Worm (Caenorhabditis elegans): Measurements from ENCODE around the gene srg-46.

srg-46 gene

DNA sequence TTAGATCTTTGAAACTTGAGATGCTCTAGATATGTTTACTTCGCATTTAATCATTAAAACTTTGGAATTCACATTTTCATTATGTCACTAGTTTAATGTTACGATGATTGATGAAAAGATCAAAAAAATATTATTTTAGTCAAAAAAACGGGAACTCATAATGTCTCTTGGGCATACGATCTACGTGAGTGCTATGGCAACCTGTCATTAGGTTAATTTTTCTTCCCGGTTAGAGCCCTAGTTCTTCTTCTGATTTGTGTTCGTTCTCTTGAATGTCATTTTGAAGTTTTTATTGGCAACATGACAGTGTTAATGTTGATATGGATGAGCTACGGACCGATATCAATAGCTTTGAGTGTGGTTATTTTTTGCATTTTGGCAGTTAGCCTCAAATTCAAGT lies at the start of gene srg-46:
srg-46 (plus strand) TSS at position 301 of the 400 bp plus-strand sequence.
- TF ChIP-seq ceh-8 (GFP tag; optimal IDR thresholded peaks at IDR 0.05) (peak; percentile 21), egl-13 (tag; optimal IDR thresholded peaks at IDR 0.05) (no peak), hpl-2 (GFP tag; optimal IDR thresholded peaks at IDR 0.05) (no peak), hlh-17 (GFP tag; optimal IDR thresholded peaks at IDR 0.05; ENCODE audit: borderline replicate concordance) (no peak), ceh-82 (tag; optimal IDR thresholded peaks at IDR 0.05) (no peak), pag-3 (tag; optimal IDR thresholded peaks at IDR 0.05; ENCODE audit: borderline replicate concordance, insufficient read depth) (no peak), fkh-8 (tag; optimal IDR thresholded peaks at IDR 0.05) (no peak), lin-14 (GFP tag; optimal IDR thresholded peaks at IDR 0.05) (no peak)

- TF ChIP-seq nhr-11 (tag; optimal IDR thresholded peaks at IDR 0.05) (peak; percentile 17), ztf-11 (tag; optimal IDR thresholded peaks at IDR 0.05) (no peak)
Measured at ce11 chrV:13317911-13318502, 45.5 kb upstream of the srg-46 start, which contains the start of the genes col-161 and srh-18. Gene col-161, minus strand, starts transcription at chrV:13318011. Gene srh-18, plus strand, starts transcription at chrV:13318452.

DNA sequence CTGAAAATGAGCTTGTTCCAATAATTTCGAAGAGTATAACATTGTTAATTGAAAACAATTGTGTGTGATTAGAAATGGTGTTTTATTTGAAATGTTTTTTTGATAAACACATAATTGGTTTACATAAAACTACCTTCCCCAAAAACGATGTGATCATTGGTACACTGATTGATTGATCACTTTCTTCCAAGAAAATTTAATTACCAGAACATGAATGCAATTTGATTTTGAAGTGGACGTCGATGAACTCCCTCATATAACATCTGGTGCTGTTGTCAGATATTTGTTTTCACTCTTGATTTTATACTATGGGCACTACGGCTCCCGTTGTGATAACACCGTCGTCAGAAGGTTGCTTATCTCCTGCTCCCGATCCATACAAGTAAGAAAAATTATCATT lies 42.8 kb upstream of the srg-46 start, which contains the start of gene srh-15:
srh-15 (plus strand) TSS at position 301 of the 400 bp plus-strand sequence.
- no peak for TF ChIP-seq C34B4.2 (tag; optimal IDR thresholded peaks at IDR 0.05)
- no peak for TF ChIP-seq efl-1 (optimal IDR thresholded peaks at IDR 0.05)
- peak in 1 of 2 experiments; percentile 20 for TF ChIP-seq efl-1 (GFP tag; optimal IDR thresholded peaks at IDR 0.05 in 1 of 2)

ce11 chrV:13324933-13325760 lies 38.4 kb upstream of the srg-46 start, which contains the start of gene C50B6.7:
Gene C50B6.7, minus strand, starts transcription at chrV:13324983.
- TF ChIP-seq sptf-1 (tag; optimal IDR thresholded peaks at IDR 0.05) = no peak
- TF ChIP-seq C34B4.2 (tag; optimal IDR thresholded peaks at IDR 0.05) = no peak
- TF ChIP-seq elt-2 (tag; optimal IDR thresholded peaks at IDR 0.05) = peak; percentile 17

DNA sequence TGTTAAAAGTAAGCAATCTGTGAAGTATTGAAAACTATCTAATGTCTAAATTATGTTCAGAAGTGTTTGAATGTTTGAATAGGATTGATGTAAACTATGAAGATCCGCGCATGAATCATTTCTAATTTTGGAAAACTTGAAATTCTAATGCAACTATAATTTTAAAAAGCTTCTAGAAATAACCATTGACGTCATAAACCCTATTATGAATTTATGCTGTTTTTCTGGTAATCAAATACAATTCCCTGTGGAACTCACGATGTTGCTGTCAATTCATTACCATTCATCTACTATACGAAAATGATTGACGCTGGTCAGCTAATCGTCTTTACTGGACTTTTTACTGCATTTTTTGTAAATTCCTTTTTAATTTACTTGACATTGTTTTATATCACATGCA lies 36.1 kb upstream of the srg-46 start, which contains the start of gene str-37:
str-37 (plus strand) TSS at position 301 of the 400 bp plus-strand sequence.
- TF ChIP-seq snu-23 (GFP tag; optimal IDR thresholded peaks at IDR 0.05) (no peak), lin-15B (tag; optimal IDR thresholded peaks at IDR 0.05) (no peak), unc-62 (GFP tag; optimal IDR thresholded peaks at IDR 0.05) (no peak), dpl-1 (GFP tag; optimal IDR thresholded peaks at IDR 0.05) (no peak), lin-14 (GFP tag; optimal IDR thresholded peaks at IDR 0.05) (no peak)

ce11 chrV:13330919-13331318 lies 32.6 kb upstream of the srg-46 start, which contains the start of gene nhr-129:
Gene nhr-129, minus strand, starts transcription at chrV:13331019.
- TF ChIP-seq pax-3 (tag; optimal IDR thresholded peaks at IDR 0.05) = no peak
- TF ChIP-seq elt-3 (tag; optimal IDR thresholded peaks at IDR 0.05) = no peak
- no peak for TF ChIP-seq vab-15 (tag; optimal IDR thresholded peaks at IDR 0.05)
- TF ChIP-seq unc-98 (GFP tag; IDR thresholded peaks at IDR 0.05) = no peak

DNA sequence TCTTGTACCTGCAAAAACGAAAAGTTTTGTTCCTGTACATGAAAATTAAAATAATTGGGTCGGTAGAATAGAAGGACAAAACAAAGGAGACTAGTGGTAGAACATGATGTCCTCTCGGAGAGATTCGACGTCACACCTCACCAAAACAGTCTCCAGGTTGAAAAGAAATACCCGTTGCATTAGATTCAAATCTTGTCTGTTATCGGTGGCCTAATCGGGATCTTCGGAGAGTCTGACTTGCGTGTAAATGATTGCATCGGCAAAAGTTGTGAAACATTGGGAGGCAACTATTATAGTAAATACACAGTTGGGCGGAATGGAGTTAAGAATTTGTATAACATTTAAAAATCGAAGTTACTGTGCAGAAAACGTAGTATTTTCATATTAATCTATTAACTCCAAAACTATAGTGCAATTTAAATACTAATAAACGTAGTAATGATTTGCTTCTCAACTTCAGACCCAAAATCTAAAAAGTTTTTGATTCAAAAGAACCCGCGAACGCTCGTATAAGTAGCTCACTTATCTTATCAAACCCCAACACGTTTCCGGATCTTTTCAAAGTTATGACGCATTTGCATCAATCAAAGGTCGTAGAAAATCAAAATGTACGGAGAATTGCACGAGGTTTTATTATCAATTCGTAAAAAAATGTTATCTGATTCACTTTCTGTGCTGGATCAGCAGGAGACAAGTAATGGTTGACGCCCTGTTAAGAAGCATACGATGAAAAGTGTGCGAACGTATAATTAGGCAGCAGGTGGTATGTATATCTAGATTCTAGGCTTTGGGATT lies 29.9 kb upstream of the srg-46 start, which contains the start of gene nhr-168:
nhr-168 (minus strand) TSS at position 486 of the 795 bp plus-strand sequence.
- TF ChIP-seq nhr-77 (tag; optimal IDR thresholded peaks at IDR 0.05) (no peak), nhr-85 (tag) (peak; percentile 88), sox-4 (tag; optimal IDR thresholded peaks at IDR 0.05) (no peak), elt-2 (tag; optimal IDR thresholded peaks at IDR 0.05) (peak; percentile 72), ceh-8 (GFP tag; optimal IDR thresholded peaks at IDR 0.05) (no peak), dsc-1 (tag; optimal IDR thresholded peaks at IDR 0.05) (no peak), unc-98 (GFP tag; IDR thresholded peaks at IDR 0.05) (no peak), nhr-47 (tag; optimal IDR thresholded peaks at IDR 0.05) (no peak), rnt-1 (tag; optimal IDR thresholded peaks at IDR 0.05) (peak; percentile 12), dpl-1 (GFP tag; optimal IDR thresholded peaks at IDR 0.05) (no peak), grh-1 (GFP tag; IDR thresholded peaks at IDR 0.05) (peak; percentile 41), fos-1 (tag; optimal IDR thresholded peaks at IDR 0.05) (no peak), pax-3 (tag; optimal IDR thresholded peaks at IDR 0.05) (peak; percentile 39), isw-1 (GFP tag; IDR thresholded peaks at IDR 0.05) (no peak), nhr-28 (tag; optimal IDR thresholded peaks at IDR 0.05) (no peak), nhr-20 (tag; optimal IDR thresholded peaks at IDR 0.05) (peak; percentile 5), ceh-88 (GFP tag; IDR thresholded peaks at IDR 0.05) (no peak), efl-1 (optimal IDR thresholded peaks at IDR 0.05) (no peak), efl-1 (GFP tag; optimal IDR thresholded peaks at IDR 0.05 in 1 of 2) (no peak)

Measured in whole organism, L1 larva.